Fruit fly (Drosophila melanogaster) whole organism, embryonic: ENCODE results near the gene NitFhit.

ENCODE experiments used
- Abd-B ChIP-seq: fragments of 200-800 bp; sonication (Bioruptor generic); optimal IDR thresholded peaks from 2 replicates; lab custom pipeline; 2018; ENCODE audit warnings: missing biosample characterization, mild to moderate bottlenecking, missing genetic modification characterization, moderate library complexity
- CG12104 ChIP-seq: fragments of 200-800 bp; sonication (Bioruptor generic); optimal IDR thresholded peaks from 3 replicates; lab custom pipeline; 2016; ENCODE audit warnings: missing biosample characterization, missing genetic modification characterization
- CG14860 ChIP-seq: fragments of 200-800 bp; sonication (Bioruptor generic); IDR thresholded peaks from 3 replicates; pipeline ENCODE4 v1.3.6; 2022; ENCODE audit warnings: missing biosample characterization, missing genetic modification characterization; ENCODE audit not compliant: partially characterized antibody
- CG5180 ChIP-seq: fragments of 200-800 bp; sonication (Bioruptor generic); optimal IDR thresholded peaks from 3 replicates; lab custom pipeline; 2017; ENCODE audit warnings: missing biosample characterization, missing genetic modification characterization, mild to moderate bottlenecking, moderate library complexity, missing genetic modification reagents
- CG9437 ChIP-seq: fragments of 200-800 bp; sonication (Bioruptor generic); optimal IDR thresholded peaks from 2 replicates; lab custom pipeline; 2018; ENCODE audit warnings: missing biosample characterization, mild to moderate bottlenecking, missing genetic modification characterization
- Fer1 ChIP-seq: fragments of 200-800 bp; sonication (Bioruptor generic); optimal IDR thresholded peaks from 2 replicates; lab custom pipeline; 2017; ENCODE audit warnings: missing biosample characterization, mild to moderate bottlenecking, missing genetic modification characterization
- H15 ChIP-seq: fragments of 200-800 bp; sonication (Bioruptor generic); IDR thresholded peaks from 3 replicates; pipeline ENCODE4 v1.3.6; 2022; ENCODE audit warnings: missing biosample characterization, missing genetic modification characterization
- ind ChIP-seq: fragments of 200-800 bp; sonication (Bioruptor generic); optimal IDR thresholded peaks from 3 replicates; lab custom pipeline; 2016; ENCODE audit warnings: missing biosample characterization, missing genetic modification characterization
- insv ChIP-seq, 2 experiments: fragments of 200-800 bp; sonication (Bioruptor generic); optimal IDR thresholded peaks; 3 replicates each; lab custom pipeline; 2016 to 2018; ENCODE audit warnings: missing biosample characterization in 2 of 2, missing genetic modification characterization in 2 of 2
- so ChIP-seq: fragments of 200-800 bp; sonication (Bioruptor generic); IDR thresholded peaks from 3 replicates; pipeline ENCODE4 v1.3.6; 2022; ENCODE audit warnings: missing biosample characterization, missing genetic modification characterization

dm6 chr3L:223019-223902, 19.7 kb downstream of the NitFhit start, which contains the start of the genes pyx and CG33229:
- TF ChIP-seq Fer1 (GFP tag; lab: Kevin White, UChicago), result peak; percentile 55
- TF ChIP-seq CG9437 (GFP tag; lab: Kevin White, UChicago), result peak; percentile 83
- no peak for TF ChIP-seq CG14860 (GFP tag; lab: Robert Waterston, UW)
- peak; percentile 89 for TF ChIP-seq ind (GFP tag; lab: Kevin White, UChicago)
- peak; percentile 73 for TF ChIP-seq CG5180
- TF ChIP-seq so (GFP tag; lab: Robert Waterston, UW), result peak; percentile 60; the same call in 1 of the 3 replicates
- peak; percentile 70; the same call in 1 of the 3 replicates for TF ChIP-seq H15 (GFP tag; lab: Robert Waterston, UW)
- peak in 1 of 2 experiments; percentile 57 for TF ChIP-seq insv (GFP tag; optimal IDR thresholded peaks at IDR 0.05; lab: Kevin White, UChicago)
- TF ChIP-seq Abd-B (GFP tag; lab: Kevin White, UChicago), result peak; percentile 91
- TF ChIP-seq CG12104 (GFP tag; lab: Kevin White, UChicago), result peak; percentile 90
